Fruit fly (Drosophila melanogaster): Measurements from ENCODE around the gene Prosbeta6.

- TF ChIP-seq pan (optimal IDR thresholded peaks at IDR 0.05) (no peak), Dll (optimal IDR thresholded peaks at IDR 0.05) (no peak), CG8478 (optimal IDR thresholded peaks at IDR 0.05) (no peak), usp (GFP tag; optimal IDR thresholded peaks at IDR 0.05) (no peak)
These were observed 37.4 kb upstream of the Prosbeta6 start, which contains the start of gene Abl for dm6 chr3L:16647578-16648113.

Data from whole organism.